Worm (Caenorhabditis elegans): ENCODE results near the gene fbxa-144.

DNA sequence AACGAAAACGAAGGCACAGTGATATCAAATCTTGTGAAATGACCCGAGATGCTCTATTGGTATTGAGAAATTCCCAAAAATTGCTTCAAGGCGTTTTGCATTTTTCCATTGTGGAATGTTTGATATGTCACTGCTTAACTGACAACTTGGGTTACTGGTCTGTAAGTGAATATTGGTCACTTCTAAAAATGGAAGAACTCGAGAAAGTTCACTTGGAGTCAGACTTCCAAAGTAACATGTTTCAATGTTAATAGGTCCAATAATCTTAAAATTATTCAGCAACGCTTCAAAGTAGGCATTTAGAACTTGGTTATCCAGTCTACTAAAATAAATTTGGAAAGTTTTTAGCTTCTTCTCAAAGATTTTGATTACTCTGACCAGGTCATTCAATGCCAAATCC is at the start of gene fbxa-144:
- TF ChIP-seq elt-2 (tag; optimal IDR thresholded peaks at IDR 0.05): no peak
- TF ChIP-seq nhr-237 (tag; optimal IDR thresholded peaks at IDR 0.05): no peak
- TF ChIP-seq nfya-1 (tag; optimal IDR thresholded peaks at IDR 0.05; ENCODE audit: insufficient read depth): no peak
- TF ChIP-seq zag-1 (tag; optimal IDR thresholded peaks at IDR 0.05): no peak
- no peak for TF ChIP-seq skn-1 (tag; optimal IDR thresholded peaks at IDR 0.05)
- TF ChIP-seq mdl-1 (tag; optimal IDR thresholded peaks at IDR 0.05): no peak
- TF ChIP-seq ceh-82 (tag; optimal IDR thresholded peaks at IDR 0.05): no peak
- no peak for TF ChIP-seq nhr-23 (tag; optimal IDR thresholded peaks at IDR 0.05)
- TF ChIP-seq R02D3.7 (tag; optimal IDR thresholded peaks at IDR 0.05): no peak
- no peak for TF ChIP-seq nhr-11 (tag; optimal IDR thresholded peaks at IDR 0.05)
- TF ChIP-seq snpc-4 (tag; optimal IDR thresholded peaks at IDR 0.05): no peak
- TF ChIP-seq ZK546.5 (tag; optimal IDR thresholded peaks at IDR 0.05): no peak

All from whole organism, L3 larva.